Fruit fly (Drosophila melanogaster) whole organism, embryonic: ENCODE data around the gene CG44044.

ENCODE experiments used
- CG12299 ChIP-seq: fragments of 200-800 bp; sonication (Bioruptor generic); optimal IDR thresholded peaks from 2 replicates; lab custom pipeline; 2018; ENCODE audit warnings: missing biosample characterization, mild to moderate bottlenecking, missing genetic modification characterization
- CG13775 ChIP-seq: fragments of 200-800 bp; sonication (Bioruptor generic); optimal IDR thresholded peaks from 3 replicates; lab custom pipeline; 2017; ENCODE audit warnings: missing biosample characterization, mild to moderate bottlenecking, missing genetic modification characterization
- CG14710 ChIP-seq: fragments of 200-800 bp; sonication (Bioruptor generic); optimal IDR thresholded peaks from 3 replicates; lab custom pipeline; 2019; ENCODE audit warnings: missing biosample characterization, mild to moderate bottlenecking, missing genetic modification characterization, moderate library complexity
- CG16779 ChIP-seq: fragments of 200-800 bp; sonication (Bioruptor generic); IDR thresholded peaks from 2 replicates; pipeline ENCODE4 v1.3.6; 2022; ENCODE audit warnings: missing biosample characterization, missing genetic modification characterization
- CG17385 ChIP-seq: fragments of 200-800 bp; sonication (Bioruptor generic); optimal IDR thresholded peaks from 3 replicates; lab custom pipeline; 2018; ENCODE audit warnings: missing biosample characterization, mild to moderate bottlenecking, missing genetic modification characterization
- CG17802 ChIP-seq: fragments of 200-800 bp; sonication (Bioruptor generic); optimal IDR thresholded peaks from 2 replicates; lab custom pipeline; 2018; ENCODE audit warnings: missing biosample characterization, mild to moderate bottlenecking, missing genetic modification characterization, moderate library complexity
- CG18764 ChIP-seq: fragments of 200-800 bp; sonication (Bioruptor generic); optimal IDR thresholded peaks from 3 replicates; lab custom pipeline; 2016; ENCODE audit warnings: missing biosample characterization, missing genetic modification characterization
- CG2120 ChIP-seq: fragments of 200-800 bp; sonication (Bioruptor generic); optimal IDR thresholded peaks from 3 replicates; lab custom pipeline; 2016; ENCODE audit warnings: missing biosample characterization, missing genetic modification characterization
- CG31388 ChIP-seq: fragments of 200-800 bp; sonication (Bioruptor generic); optimal IDR thresholded peaks from 2 replicates; lab custom pipeline; 2016; ENCODE audit warnings: missing biosample characterization, missing genetic modification characterization
- CG33213 ChIP-seq: fragments of 200-800 bp; sonication (Bioruptor generic); optimal IDR thresholded peaks from 3 replicates; lab custom pipeline; 2016; ENCODE audit warnings: missing biosample characterization, missing genetic modification characterization
- CG34376 ChIP-seq: fragments of 200-800 bp; sonication (Bioruptor generic); optimal IDR thresholded peaks from 2 replicates; lab custom pipeline; 2018; ENCODE audit warnings: missing biosample characterization, mild to moderate bottlenecking, missing genetic modification characterization
- CG6272 ChIP-seq: fragments of 200-800 bp; sonication (Bioruptor generic); IDR thresholded peaks from 2 replicates; pipeline ENCODE4 v1.3.6; 2022; ENCODE audit warnings: missing biosample characterization, missing genetic modification characterization
- CG6654 ChIP-seq: fragments of 200-800 bp; sonication (Bioruptor generic); optimal IDR thresholded peaks from 2 replicates; lab custom pipeline; 2017; ENCODE audit warnings: missing biosample characterization, mild to moderate bottlenecking, missing genetic modification characterization
- CG7928 ChIP-seq: fragments of 200-800 bp; sonication (Bioruptor generic); optimal IDR thresholded peaks from 2 replicates; lab custom pipeline; 2017; ENCODE audit warnings: missing biosample characterization, mild to moderate bottlenecking, missing genetic modification characterization
- CG7963 ChIP-seq: fragments of 200-800 bp; sonication (Bioruptor generic); IDR thresholded peaks from 3 replicates; pipeline ENCODE4 v1.3.6; 2022; ENCODE audit warnings: missing biosample characterization, missing genetic modification characterization; ENCODE audit not compliant: partially characterized antibody
- CG9932 ChIP-seq: fragments of 200-800 bp; sonication (Bioruptor generic); IDR thresholded peaks from 2 replicates; pipeline ENCODE4 v1.3.6; 2022; ENCODE audit warnings: missing biosample characterization, missing genetic modification characterization
- Camta ChIP-seq: fragments of 200-800 bp; sonication (Bioruptor generic); optimal IDR thresholded peaks from 2 replicates; lab custom pipeline; 2016; ENCODE audit warnings: missing biosample characterization, missing genetic modification characterization
- CrebB ChIP-seq: fragments of 200-800 bp; sonication (Bioruptor generic); optimal IDR thresholded peaks from 3 replicates; lab custom pipeline; 2018; ENCODE audit warnings: missing biosample characterization, mild to moderate bottlenecking, missing genetic modification characterization
- Dfd ChIP-seq, 2 experiments: fragments of >200 bp; optimal IDR thresholded peaks; 2 replicates each; lab custom pipeline; 2017; ENCODE audit warnings: missing biosample characterization in 2 of 2, missing genetic modification characterization in 2 of 2
- Elba2 ChIP-seq: fragments of 200-800 bp; sonication (Bioruptor generic); optimal IDR thresholded peaks from 3 replicates; lab custom pipeline; 2016; ENCODE audit warnings: missing biosample characterization, missing genetic modification characterization
- H15 ChIP-seq: fragments of 200-800 bp; sonication (Bioruptor generic); IDR thresholded peaks from 3 replicates; pipeline ENCODE4 v1.3.6; 2022; ENCODE audit warnings: missing biosample characterization, missing genetic modification characterization
- HLHmδ ChIP-seq: fragments of 200-800 bp; sonication (Bioruptor generic); optimal IDR thresholded peaks from 2 replicates; lab custom pipeline; 2018; ENCODE audit warnings: missing biosample characterization, mild to moderate bottlenecking, missing genetic modification characterization, moderate library complexity
- HmgD ChIP-seq: fragments of 200-800 bp; sonication (Bioruptor generic); optimal IDR thresholded peaks from 3 replicates; lab custom pipeline; 2016; ENCODE audit warnings: missing biosample characterization, missing genetic modification characterization
- HmgZ ChIP-seq: fragments of 200-800 bp; sonication (Bioruptor generic); optimal IDR thresholded peaks from 2 replicates; lab custom pipeline; 2018; ENCODE audit warnings: missing biosample characterization, mild to moderate bottlenecking, missing genetic modification characterization
- MBD-R2 ChIP-seq: fragments of 200-800 bp; sonication (Bioruptor generic); IDR thresholded peaks from 2 replicates; pipeline ENCODE4 v1.3.6; 2022; ENCODE audit warnings: missing biosample characterization, missing genetic modification characterization
- Myb ChIP-seq: fragments of 200-800 bp; sonication (Bioruptor generic); optimal IDR thresholded peaks from 2 replicates; lab custom pipeline; 2016; ENCODE audit warnings: missing biosample characterization, missing genetic modification characterization
- Nf-YA ChIP-seq: fragments of 200-800 bp; sonication (Bioruptor generic); IDR thresholded peaks from 2 replicates; pipeline ENCODE4 v1.3.6; 2022; ENCODE audit warnings: missing biosample characterization, missing genetic modification characterization
- Pdp1 ChIP-seq, 2 experiments: fragments of 200-800 bp; sonication (Bioruptor generic); optimal IDR thresholded peaks; 3 replicates each; lab custom pipeline; 2016; ENCODE audit warnings: missing biosample characterization in 2 of 2, missing genetic modification characterization in 2 of 2, mild to moderate bottlenecking in 1 of 2, moderate library complexity in 1 of 2
- Spps ChIP-seq: fragments of 200-800 bp; sonication (Bioruptor generic); optimal IDR thresholded peaks from 2 replicates; lab custom pipeline; 2018; ENCODE audit warnings: missing biosample characterization, mild to moderate bottlenecking, missing genetic modification characterization
- Stat92E ChIP-seq, 3 experiments: fragments of >200 bp in 2 of 3; fragments of 200-800 bp in 1 of 3; sonication (Bioruptor generic) in 1 of 3; optimal IDR thresholded peaks; 2 replicates each; lab custom pipeline; 2017 to 2019; ENCODE audit warnings: missing biosample characterization in 3 of 3, missing genetic modification characterization in 3 of 3, mild to moderate bottlenecking in 1 of 3, moderate library complexity in 1 of 3
- abd-A ChIP-seq: fragments of 200-800 bp; sonication (Bioruptor generic); optimal IDR thresholded peaks from 3 replicates; lab custom pipeline; 2019; ENCODE audit warnings: missing biosample characterization, mild to moderate bottlenecking, missing genetic modification characterization, moderate library complexity
- ato ChIP-seq: fragments of 200-800 bp; sonication (Bioruptor generic); IDR thresholded peaks from 2 replicates; pipeline ENCODE4 v1.3.6; 2022; ENCODE audit warnings: missing biosample characterization, missing genetic modification characterization; ENCODE audit not compliant: partially characterized antibody
- bowl ChIP-seq: fragments of 200-800 bp; sonication (Bioruptor generic); IDR thresholded peaks from 2 replicates; pipeline ENCODE4 v1.3.6; 2022; ENCODE audit warnings: missing biosample characterization, missing genetic modification characterization
- btn ChIP-seq: fragments of 200-800 bp; sonication (Bioruptor generic); optimal IDR thresholded peaks from 2 replicates; lab custom pipeline; 2016; ENCODE audit warnings: missing biosample characterization, missing genetic modification characterization
- cad ChIP-seq: fragments of >200 bp; optimal IDR thresholded peaks from 2 replicates; lab custom pipeline; 2017; ENCODE audit warnings: missing biosample characterization, missing genetic modification characterization
- dan ChIP-seq: fragments of 200-800 bp; sonication (Bioruptor generic); IDR thresholded peaks from 2 replicates; pipeline ENCODE4 v1.3.6; 2022; ENCODE audit warnings: missing biosample characterization, missing genetic modification characterization
- dati ChIP-seq: fragments of 200-800 bp; sonication (Bioruptor generic); IDR thresholded peaks from 2 replicates; pipeline ENCODE4 v1.3.6; 2022; ENCODE audit warnings: missing biosample characterization, missing genetic modification characterization
- gcm2 ChIP-seq: fragments of 200-800 bp; sonication (Bioruptor generic); optimal IDR thresholded peaks from 2 replicates; lab custom pipeline; 2016; ENCODE audit warnings: missing biosample characterization, missing genetic modification characterization
- gfzf ChIP-seq: fragments of 200-800 bp; sonication (Bioruptor generic); optimal IDR thresholded peaks from 2 replicates; lab custom pipeline; 2016; ENCODE audit warnings: missing biosample characterization, mild to moderate bottlenecking, missing genetic modification characterization, moderate library complexity
- grau ChIP-seq: fragments of 200-800 bp; optimal IDR thresholded peaks from 3 replicates; lab custom pipeline; 2019; ENCODE audit warnings: missing biosample characterization, mild to moderate bottlenecking, missing genetic modification characterization, moderate library complexity
- jumu ChIP-seq: fragments of 200-800 bp; sonication (Bioruptor generic); optimal IDR thresholded peaks from 3 replicates; lab custom pipeline; 2016; ENCODE audit warnings: missing biosample characterization, missing genetic modification characterization
- kay ChIP-seq: fragments of 200-800 bp; sonication (Bioruptor generic); optimal IDR thresholded peaks from 2 replicates; lab custom pipeline; 2016; ENCODE audit warnings: missing biosample characterization, missing genetic modification characterization
- lbe ChIP-seq: fragments of 200-800 bp; sonication (Bioruptor generic); optimal IDR thresholded peaks from 2 replicates; lab custom pipeline; 2016; ENCODE audit warnings: missing biosample characterization, mild to moderate bottlenecking, missing genetic modification characterization
- org-1 ChIP-seq: fragments of 200-800 bp; sonication (Bioruptor generic); optimal IDR thresholded peaks from 2 replicates; lab custom pipeline; 2017; ENCODE audit warnings: missing biosample characterization, missing genetic modification characterization
- repo ChIP-seq: fragments of 200-800 bp; sonication (Bioruptor generic); optimal IDR thresholded peaks from 2 replicates; lab custom pipeline; 2016; ENCODE audit warnings: missing biosample characterization, missing genetic modification characterization
- slou ChIP-seq: fragments of 200-800 bp; sonication (Bioruptor generic); optimal IDR thresholded peaks from 3 replicates; lab custom pipeline; 2016; ENCODE audit warnings: missing biosample characterization, missing genetic modification characterization
- stwl ChIP-seq: fragments of 200-800 bp; sonication (Bioruptor generic); optimal IDR thresholded peaks from 3 replicates; lab custom pipeline; 2018; ENCODE audit warnings: missing biosample characterization, mild to moderate bottlenecking, missing genetic modification characterization, moderate library complexity
- toy ChIP-seq: fragments of 200-800 bp; sonication (Bioruptor generic); IDR thresholded peaks from 2 replicates; pipeline ENCODE4 v1.3.6; 2022; ENCODE audit warnings: missing biosample characterization, missing genetic modification characterization
- trem ChIP-seq: fragments of 200-800 bp; optimal IDR thresholded peaks from 3 replicates; lab custom pipeline; 2019; ENCODE audit warnings: missing biosample characterization, mild to moderate bottlenecking, missing genetic modification characterization, moderate library complexity
- trh ChIP-seq: fragments of 200-800 bp; sonication (Bioruptor generic); optimal IDR thresholded peaks from 2 replicates; lab custom pipeline; 2016; ENCODE audit warnings: missing biosample characterization, missing genetic modification characterization
- wdn ChIP-seq: fragments of 200-800 bp; sonication (Bioruptor generic); IDR thresholded peaks from 2 replicates; pipeline ENCODE4 v1.3.6; 2022; ENCODE audit warnings: missing biosample characterization, missing genetic modification characterization
- zfh2 ChIP-seq: fragments of 200-800 bp; sonication (Bioruptor generic); optimal IDR thresholded peaks from 2 replicates; lab custom pipeline; 2016; ENCODE audit warnings: missing biosample characterization, missing genetic modification characterization

CG44044 gene

DNA sequence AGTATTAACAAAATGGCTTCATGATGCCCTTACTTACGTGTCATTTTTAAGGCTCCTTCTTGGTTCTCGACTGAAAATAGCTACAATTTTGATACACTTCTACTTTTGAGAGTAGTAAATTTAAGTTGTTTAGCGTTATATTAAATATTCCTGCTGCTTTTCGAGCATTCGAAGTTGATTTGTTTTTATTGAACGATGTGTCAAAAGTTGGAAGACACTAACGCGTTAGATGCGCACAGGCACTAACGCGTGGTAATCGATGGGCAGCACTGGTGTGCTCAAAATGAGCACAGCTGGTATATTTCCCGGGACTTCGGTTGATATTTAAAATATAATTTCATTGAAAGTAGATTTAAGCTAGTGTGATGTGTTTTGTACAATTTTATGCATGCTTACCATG lies 37.5 kb downstream of the CG44044 start, which contains the start of gene CG17931 (continued):
- TF ChIP-seq CG12299 (tag; lab: Kevin White, UChicago) (no peak), lbe (GFP tag; lab: Kevin White, UChicago) (peak; percentile 43), CG6654 (GFP tag; lab: Kevin White, UChicago) (no peak), kay (peak; percentile 31), trh (GFP tag; lab: Kevin White, UChicago) (no peak), Dfd (GFP tag; optimal IDR thresholded peaks at IDR 0.05; lab: Kevin White, UChicago) (no peak), CG17802 (tag; lab: Kevin White, UChicago) (no peak), gcm2 (GFP tag; lab: Kevin White, UChicago) (no peak), CG31388 (GFP tag; lab: Kevin White, UChicago) (no peak), toy (no peak), btn (no peak), Nf-YA (no peak), Camta (GFP tag; lab: Kevin White, UChicago) (no peak), grau (peak; percentile 37), HmgZ (tag; lab: Kevin White, UChicago) (peak; percentile 80), H15 (GFP tag; lab: Robert Waterston, UW) (no peak), Elba2 (GFP tag; lab: Kevin White, UChicago) (no peak), gfzf (GFP tag; lab: Kevin White, UChicago) (peak; percentile 98), ato (GFP tag; lab: Robert Waterston, UW) (no peak), CG7928 (GFP tag; lab: Kevin White, UChicago) (no peak), abd-A (tag; lab: Kevin White, UChicago) (no peak), HmgD (peak; percentile 5), HLHmδ (no peak), slou (GFP tag; lab: Kevin White, UChicago) (no peak), Pdp1 (GFP tag; optimal IDR thresholded peaks at IDR 0.05; lab: Kevin White, UChicago) (peak in 1 of 2 experiments; percentile 58), wdn (no peak), CG13775 (GFP tag; lab: Kevin White, UChicago) (no peak), repo (GFP tag; lab: Kevin White, UChicago) (no peak), cad (GFP tag; lab: Kevin White, UChicago) (no peak), CG7963 (no peak), CG17385 (GFP tag; lab: Kevin White, UChicago) (no peak), org-1 (GFP tag; lab: Kevin White, UChicago) (no peak), Myb (GFP tag; lab: Kevin White, UChicago) (peak; percentile 93), CG34376 (GFP tag; lab: Kevin White, UChicago) (no peak), CG9932 (GFP tag; lab: Robert Waterston, UW) (no peak), CrebB (tag; lab: Kevin White, UChicago) (peak; percentile 27), zfh2 (GFP tag; lab: Kevin White, UChicago) (no peak), Stat92E (GFP tag; optimal IDR thresholded peaks at IDR 0.05; lab: Kevin White, UChicago) (peak in 1 of 3 experiments; percentile 55), dan (GFP tag; lab: Robert Waterston, UW) (no peak), CG2120 (GFP tag; lab: Kevin White, UChicago) (no peak), stwl (tag; lab: Kevin White, UChicago) (peak; percentile 90), trem (tag; lab: Kevin White, UChicago) (peak; percentile 60), CG33213 (GFP tag; lab: Kevin White, UChicago) (peak; percentile 35), CG18764 (GFP tag; lab: Kevin White, UChicago) (no peak), MBD-R2 (GFP tag; lab: Robert Waterston, UW) (peak; percentile 83), bowl (GFP tag; lab: Robert Waterston, UW) (no peak), jumu (GFP tag; lab: Kevin White, UChicago) (no peak), dati (GFP tag; lab: Robert Waterston, UW) (no peak), CG16779 (GFP tag; lab: Robert Waterston, UW) (no peak), Spps (tag; lab: Kevin White, UChicago) (no peak), CG6272 (GFP tag; lab: Robert Waterston, UW) (no peak), CG14710 (peak; percentile 66)
